Worm (Caenorhabditis elegans) whole organism, midembryonic: ENCODE data around the gene pmpl-1.

Experiments used
- T22C8.4 ChIP-seq: fragments of 200-800 bp; sonication (Bioruptor generic); IDR thresholded peaks from 2 replicates; pipeline ENCODE4 v1.3.6; 2022; ENCODE audit warnings: missing genetic modification characterization, missing compliant biosample characterization
- cog-1 ChIP-seq: sonication (generic microtip); optimal IDR thresholded peaks from 2 replicates; lab custom pipeline; 2016; ENCODE audit warnings: missing genetic modification characterization, missing compliant biosample characterization
- med-1 ChIP-seq: sonication (generic microtip); optimal IDR thresholded peaks from 2 replicates; lab custom pipeline; 2017; ENCODE audit warnings: missing genetic modification characterization, mild to moderate bottlenecking, missing compliant biosample characterization, antibody characterized with exemption, missing genetic modification reagents; ENCODE audit not compliant: insufficient read depth
- ztf-23 ChIP-seq: fragments of 200-800 bp; sonication (Bioruptor generic); IDR thresholded peaks from 2 replicates; pipeline ENCODE4 v1.3.6; 2022; ENCODE audit warnings: missing genetic modification reagents, missing genetic modification characterization, missing compliant biosample characterization

ce11 chrX:3793389-3793788 lies 5.6 kb downstream of the pmpl-1 start:
- TF ChIP-seq ztf-23 (GFP tag; lab: Robert Waterston, UW), result no peak
- TF ChIP-seq cog-1 (tag; lab: Kevin White, UChicago), result no peak
- no peak for TF ChIP-seq med-1 (GFP tag; lab: Kevin White, UChicago)
- TF ChIP-seq T22C8.4 (GFP tag; lab: Robert Waterston, UW), result no peak
